Worm (Caenorhabditis elegans): ENCODE results near the gene F09E5.14.

F09E5.14 gene

ce11 chrII:5311746-5312145 lies 32.9 kb downstream of the F09E5.14 start, which contains the start of gene gcy-12:
Gene gcy-12, plus strand, starts transcription at chrII:5312046.
- TF ChIP-seq nhr-28 (tag; optimal IDR thresholded peaks at IDR 0.05) (no peak), ama-1 (optimal IDR thresholded peaks at IDR 0.05) (no peak), skn-1 (tag; optimal IDR thresholded peaks at IDR 0.05) (no peak), elt-2 (tag; optimal IDR thresholded peaks at IDR 0.05) (no peak), nhr-77 (tag; optimal IDR thresholded peaks at IDR 0.05) (no peak), fos-1 (tag; optimal IDR thresholded peaks at IDR 0.05) (no peak), unc-39 (tag; optimal IDR thresholded peaks at IDR 0.05) (no peak), sea-2 (GFP tag; optimal IDR thresholded peaks at IDR 0.05) (no peak), nfya-1 (tag; optimal IDR thresholded peaks at IDR 0.05; ENCODE audit: insufficient read depth) (no peak), pha-4 (tag; optimal IDR thresholded peaks at IDR 0.05) (no peak), snpc-4 (tag; optimal IDR thresholded peaks at IDR 0.05) (no peak), R02D3.7 (tag; optimal IDR thresholded peaks at IDR 0.05) (no peak), ceh-82 (tag; optimal IDR thresholded peaks at IDR 0.05) (no peak), nhr-11 (tag; optimal IDR thresholded peaks at IDR 0.05) (no peak), nhr-237 (tag; optimal IDR thresholded peaks at IDR 0.05) (no peak), ceh-9 (tag; optimal IDR thresholded peaks at IDR 0.05) (no peak), tbx-2 (tag; optimal IDR thresholded peaks at IDR 0.05) (no peak), nhr-25 (tag; optimal IDR thresholded peaks at IDR 0.05) (no peak)

ce11 chrII:5310795-5311194 lies 33.9 kb downstream of the F09E5.14 start:
- TF ChIP-seq lin-39 (tag; optimal IDR thresholded peaks at IDR 0.05) (no peak), elt-1 (tag; optimal IDR thresholded peaks at IDR 0.05) (no peak), nhr-25 (tag; optimal IDR thresholded peaks at IDR 0.05) (no peak), nhr-12 (tag; optimal IDR thresholded peaks at IDR 0.05) (no peak), lin-15B (tag; optimal IDR thresholded peaks at IDR 0.05) (no peak), pha-4 (tag; optimal IDR thresholded peaks at IDR 0.05) (no peak), pqm-1 (tag; optimal IDR thresholded peaks at IDR 0.05) (no peak), nfya-1 (tag; optimal IDR thresholded peaks at IDR 0.05; ENCODE audit: insufficient read depth) (no peak), daf-12 (tag; optimal IDR thresholded peaks at IDR 0.05) (no peak), lsy-12 (tag; optimal IDR thresholded peaks at IDR 0.05) (no peak), unc-39 (tag; optimal IDR thresholded peaks at IDR 0.05) (no peak), nhr-28 (tag; optimal IDR thresholded peaks at IDR 0.05) (no peak), aly-2 (tag; optimal IDR thresholded peaks at IDR 0.05) (no peak), nhr-237 (tag; optimal IDR thresholded peaks at IDR 0.05) (no peak), ceh-9 (tag; optimal IDR thresholded peaks at IDR 0.05) (no peak)

ce11 chrII:5309720-5310119 lies 35.0 kb downstream of the F09E5.14 start:
- TF ChIP-seq nhr-43 (tag; optimal IDR thresholded peaks at IDR 0.05; ENCODE audit: poor library complexity, severe bottlenecking), result no peak
- TF ChIP-seq unc-62 (GFP tag; optimal IDR thresholded peaks at IDR 0.05), result peak; percentile 11
- no peak for TF ChIP-seq egl-5 (tag; optimal IDR thresholded peaks at IDR 0.05)
- TF ChIP-seq nhr-28 (tag; optimal IDR thresholded peaks at IDR 0.05), result no peak
- no peak for TF ChIP-seq nhr-77 (tag; optimal IDR thresholded peaks at IDR 0.05)
- TF ChIP-seq nhr-76 (tag; optimal IDR thresholded peaks at IDR 0.05), result no peak
- no peak for TF ChIP-seq snpc-4 (tag; optimal IDR thresholded peaks at IDR 0.05)
- TF ChIP-seq skn-1 (tag; optimal IDR thresholded peaks at IDR 0.05), result no peak

ce11 chrII:5308961-5309360 lies 35.7 kb downstream of the F09E5.14 start:
- no peak for TF ChIP-seq nhr-23 (tag; optimal IDR thresholded peaks at IDR 0.05)
- no peak for TF ChIP-seq aly-2 (tag; optimal IDR thresholded peaks at IDR 0.05)
- peak; percentile 48 for TF ChIP-seq nfya-1 (tag; optimal IDR thresholded peaks at IDR 0.05; ENCODE audit: insufficient read depth)
- no peak for TF ChIP-seq ama-1 (optimal IDR thresholded peaks at IDR 0.05)
- peak; percentile 25 for TF ChIP-seq lin-39 (tag; optimal IDR thresholded peaks at IDR 0.05)
- no peak for TF ChIP-seq sea-2 (GFP tag; optimal IDR thresholded peaks at IDR 0.05)

- TF ChIP-seq nhr-23 (tag; optimal IDR thresholded peaks at IDR 0.05) (no peak), nhr-11 (tag; optimal IDR thresholded peaks at IDR 0.05) (no peak), elt-2 (tag; optimal IDR thresholded peaks at IDR 0.05) (peak; percentile 90), daf-12 (tag; optimal IDR thresholded peaks at IDR 0.05) (no peak), nhr-77 (tag; optimal IDR thresholded peaks at IDR 0.05) (no peak), nhr-67 (tag; optimal IDR thresholded peaks at IDR 0.05) (no peak), ama-1 (optimal IDR thresholded peaks at IDR 0.05) (no peak), pqm-1 (tag; optimal IDR thresholded peaks at IDR 0.05) (peak; percentile 84), ZK546.5 (tag; optimal IDR thresholded peaks at IDR 0.05) (no peak), egl-5 (tag; optimal IDR thresholded peaks at IDR 0.05) (no peak), sea-2 (GFP tag; optimal IDR thresholded peaks at IDR 0.05) (no peak), jun-1 (tag; optimal IDR thresholded peaks at IDR 0.05) (no peak)
Observed at ce11 chrII:5307203-5307602, 37.5 kb downstream of the F09E5.14 start.
